Worm (Caenorhabditis elegans) whole organism, early embryonic: ENCODE data around the gene E01G4.5.

ENCODE experiments used
- B0310.2 ChIP-seq: sonication (generic microtip); optimal IDR thresholded peaks from 2 replicates; lab custom pipeline; 2016; ENCODE audit warnings: mild to moderate bottlenecking, missing genetic modification characterization, missing compliant biosample characterization
- ama-1 ChIP-seq: fragments of 150-350 bp; optimal IDR thresholded peaks from 2 replicates; lab custom pipeline; 2014
- ceh-36 ChIP-seq: sonication (generic microtip); optimal IDR thresholded peaks from 2 replicates; lab custom pipeline; 2016; ENCODE audit warnings: missing genetic modification characterization, inconsistent platforms, missing compliant biosample characterization
- flt-1 ChIP-seq: fragments of 200-800 bp; sonication (Bioruptor generic); IDR thresholded peaks from 2 replicates; pipeline ENCODE4 v1.3.6; 2022; ENCODE audit warnings: missing genetic modification characterization, missing compliant biosample characterization
- hmbx-1 ChIP-seq: sonication (generic microtip); optimal IDR thresholded peaks from 2 replicates; lab custom pipeline; 2016; ENCODE audit warnings: mild to moderate bottlenecking, missing genetic modification characterization, missing compliant biosample characterization
- hnd-1 ChIP-seq: sonication (generic microtip); optimal IDR thresholded peaks from 2 replicates; lab custom pipeline; 2016; ENCODE audit warnings: missing genetic modification characterization, missing compliant biosample characterization
- sea-1 ChIP-seq: fragments of 200-800 bp; sonication (Bioruptor generic); conservative IDR thresholded peaks from 2 replicates; pipeline ENCODE4 v1.3.6; 2022; ENCODE audit warnings: missing genetic modification characterization, missing compliant biosample characterization

- TF ChIP-seq flt-1 (GFP tag; lab: Robert Waterston, UW) (no peak), ama-1 (no peak), ceh-36 (no peak), B0310.2 (tag; lab: Kevin White, UChicago) (no peak), hmbx-1 (tag; lab: Kevin White, UChicago) (no peak), sea-1 (GFP tag; lab: Robert Waterston, UW) (no peak), hnd-1 (no peak)
These were observed 48.0 kb upstream of the E01G4.5 start, which contains the start of gene Y48E1C.2 for ce11 chrII:13424242-13424641.
